Fruit fly (Drosophila melanogaster): Measurements from ENCODE around the gene CG7884.

CG7884 gene

dm6 chrX:19208014-19208413, 12.4 kb upstream of the CG7884 start, which contains the start of gene Ulp1 (continued):
- TF ChIP-seq psq (GFP tag; optimal IDR thresholded peaks at IDR 0.05) (no peak), zfh2 (GFP tag; optimal IDR thresholded peaks at IDR 0.05) (peak; percentile 15), Chrac-16 (GFP tag; optimal IDR thresholded peaks at IDR 0.05) (peak; percentile 8), ftz-f1 (GFP tag; optimal IDR thresholded peaks at IDR 0.05) (no peak), CHES-1-like (GFP tag; optimal IDR thresholded peaks at IDR 0.05) (peak; percentile 38), sr (GFP tag; IDR thresholded peaks at IDR 0.05) (no peak), Ets65A (GFP tag) (peak; percentile 60), GATAe (GFP tag; conservative IDR thresholded peaks at IDR 0.05) (no peak), Dip3 (GFP tag; optimal IDR thresholded peaks at IDR 0.05) (no peak), stwl (tag; optimal IDR thresholded peaks at IDR 0.05) (peak; percentile 78), insv (GFP tag; optimal IDR thresholded peaks at IDR 0.05) (peak in 1 of 2 experiments; percentile 47), Scr (GFP tag; IDR thresholded peaks at IDR 0.05; ENCODE audit: partially characterized antibody) (peak; percentile 39), Hr3 (GFP tag; optimal IDR thresholded peaks at IDR 0.05) (peak; percentile 31), Sin3A (optimal IDR thresholded peaks at IDR 0.05) (peak; percentile 31), CG16779 (GFP tag; IDR thresholded peaks at IDR 0.05) (no peak), CG10321 (GFP tag; IDR thresholded peaks at IDR 0.05) (no peak), CG8924 (tag; optimal IDR thresholded peaks at IDR 0.05) (peak; percentile 5), Hr51 (GFP tag; optimal IDR thresholded peaks at IDR 0.05) (peak in 1 of 2 experiments; percentile 14), trem (tag; optimal IDR thresholded peaks at IDR 0.05) (peak; percentile 58), bab2 (GFP tag; optimal IDR thresholded peaks at IDR 0.05) (no peak), exex (tag; optimal IDR thresholded peaks at IDR 0.05) (peak; percentile 55), HLH4C (GFP tag; IDR thresholded peaks at IDR 0.05; ENCODE audit: partially characterized antibody) (0 out of 3 replicates have a peak, but pooled peaks have one; percentile 25), CG3726 (GFP tag; IDR thresholded peaks at IDR 0.05) (no peak), gcm (GFP tag; optimal IDR thresholded peaks at IDR 0.05) (no peak), CG1603 (tag; optimal IDR thresholded peaks at IDR 0.05) (peak; percentile 78), sens (GFP tag) (peak; percentile 71), Elba2 (GFP tag; optimal IDR thresholded peaks at IDR 0.05) (peak; percentile 7), al (GFP tag; IDR thresholded peaks at IDR 0.05) (no peak), ato (GFP tag; IDR thresholded peaks at IDR 0.05; ENCODE audit: partially characterized antibody) (0 out of 2 replicates have a peak, but pooled peaks have one; percentile 38), CG17186 (GFP tag; optimal IDR thresholded peaks at IDR 0.05) (peak; percentile 52), CG18011 (GFP tag; optimal IDR thresholded peaks at IDR 0.05) (peak; percentile 98), gro (GFP tag; optimal IDR thresholded peaks at IDR 0.05) (peak; percentile 29), phol (tag; optimal IDR thresholded peaks at IDR 0.05) (peak; percentile 37), NC2β (GFP tag; optimal IDR thresholded peaks at IDR 0.05) (peak; percentile 2), CG2199 (GFP tag; IDR thresholded peaks at IDR 0.05) (0 out of 3 replicates have a peak, but pooled peaks have one; percentile 9), CG9932 (GFP tag; IDR thresholded peaks at IDR 0.05) (peak; percentile 44; the same call in 1 of the 2 replicates), Vsx1 (GFP tag; optimal IDR thresholded peaks at IDR 0.05) (peak; percentile 69), Bgb (GFP tag; IDR thresholded peaks at IDR 0.05; ENCODE audit: partially characterized antibody) (peak; percentile 55), shn (GFP tag; optimal IDR thresholded peaks at IDR 0.05) (peak; percentile 12), CG12659 (GFP tag; optimal IDR thresholded peaks at IDR 0.05) (peak; percentile 69), mam (GFP tag; optimal IDR thresholded peaks at IDR 0.05) (peak; percentile 34), CG42726 (GFP tag; IDR thresholded peaks at IDR 0.05; ENCODE audit: partially characterized antibody) (peak; percentile 63; the same call in 1 of the 2 replicates), CG17361 (GFP tag; IDR thresholded peaks at IDR 0.05) (peak; percentile 17; the same call in 1 of the 3 replicates), fd96Cb (tag; optimal IDR thresholded peaks at IDR 0.05) (no peak), CG13287 (GFP tag; IDR thresholded peaks at IDR 0.05; ENCODE audit: partially characterized antibody) (peak; percentile 57), CG17912 (GFP tag; optimal IDR thresholded peaks at IDR 0.05) (peak; percentile 34), MESR4 (GFP tag; optimal IDR thresholded peaks at IDR 0.05) (peak; percentile 76), vvl (GFP tag; IDR thresholded peaks at IDR 0.05) (peak; percentile 45; the same call in 1 of the 2 replicates), HLH54F (GFP tag; optimal IDR thresholded peaks at IDR 0.05) (peak; percentile 27), Abd-B (GFP tag; optimal IDR thresholded peaks at IDR 0.05) (peak; percentile 89)

Data from whole organism, embryonic.